Fruit fly (Drosophila melanogaster) whole organism: ENCODE data around the gene Pcyt1.

ENCODE experiments used
- CG8478 ChIP-seq: fragments of >200 bp; optimal IDR thresholded peaks from 2 replicates; lab custom pipeline; 2018; ENCODE audit warnings: inconsistent platforms
- Dll ChIP-seq: fragments of >200 bp; optimal IDR thresholded peaks from 2 replicates; lab custom pipeline; 2017
- pan ChIP-seq: fragments of >200 bp; optimal IDR thresholded peaks from 2 replicates; lab custom pipeline; 2017
- psq ChIP-seq: fragments of >200 bp; optimal IDR thresholded peaks from 2 replicates; lab custom pipeline; 2017

- no peak for TF ChIP-seq pan (lab: Kevin White, UChicago)
- TF ChIP-seq Dll, result no peak
- no peak for TF ChIP-seq CG8478 (lab: Kevin White, UChicago)
- TF ChIP-seq psq, result no peak
Measured at dm6 chr3L:1587140-1587849, 41.4 kb downstream of the Pcyt1 start.
